Fruit fly (Drosophila melanogaster) whole organism: ENCODE data around the gene mRpL15.

Experiments used
- CG8478 ChIP-seq: fragments of >200 bp; optimal IDR thresholded peaks from 2 replicates; lab custom pipeline; 2018; ENCODE audit warnings: inconsistent platforms
- Dll ChIP-seq: fragments of >200 bp; optimal IDR thresholded peaks from 2 replicates; lab custom pipeline; 2017
- pan ChIP-seq: fragments of >200 bp; optimal IDR thresholded peaks from 2 replicates; lab custom pipeline; 2017
- psq ChIP-seq: fragments of >200 bp; optimal IDR thresholded peaks from 2 replicates; lab custom pipeline; 2017
- usp ChIP-seq: fragments of >200 bp; optimal IDR thresholded peaks from 2 replicates; lab custom pipeline; 2017; ENCODE audit warnings: missing biosample characterization, missing genetic modification characterization, mixed read lengths

dm6 chr3L:20398243-20399222 lies 37.5 kb downstream of the mRpL15 start:
- TF ChIP-seq usp (GFP tag; lab: Kevin White, UChicago): no peak
- TF ChIP-seq CG8478 (lab: Kevin White, UChicago): no peak
- no peak for TF ChIP-seq Dll
- TF ChIP-seq psq (lab: Kevin White, UChicago): no peak
- TF ChIP-seq pan (lab: Kevin White, UChicago): no peak
